Worm (Caenorhabditis elegans): ENCODE data around the gene egl-26.

egl-26 gene

ce11 chrII:67663-68062, 1.8 kb upstream of the egl-26 start:
- TF ChIP-seq efl-3 (GFP tag; optimal IDR thresholded peaks at IDR 0.05) (no peak), swsn-7 (tag; optimal IDR thresholded peaks at IDR 0.05) (no peak), nhr-28 (tag; optimal IDR thresholded peaks at IDR 0.05) (no peak), ama-1 (optimal IDR thresholded peaks at IDR 0.05) (no peak), mab-9 (GFP tag; IDR thresholded peaks at IDR 0.05) (no peak), ceh-63 (GFP tag; optimal IDR thresholded peaks at IDR 0.05) (no peak), elt-3 (tag; optimal IDR thresholded peaks at IDR 0.05) (no peak), Y116A8C.19 (tag; optimal IDR thresholded peaks at IDR 0.05; ENCODE audit: borderline replicate concordance) (no peak), lin-14 (GFP tag; optimal IDR thresholded peaks at IDR 0.05) (no peak), lin-35 (GFP tag; optimal IDR thresholded peaks at IDR 0.05) (no peak), snu-23 (GFP tag; optimal IDR thresholded peaks at IDR 0.05) (no peak), ztf-4 (tag; optimal IDR thresholded peaks at IDR 0.05) (no peak), unc-98 (GFP tag; IDR thresholded peaks at IDR 0.05) (no peak), F16B12.6 (tag; optimal IDR thresholded peaks at IDR 0.05) (no peak)

- TF ChIP-seq blmp-1 (tag; optimal IDR thresholded peaks at IDR 0.05) = peak; percentile 72
- no peak for TF ChIP-seq sup-37 (GFP tag; optimal IDR thresholded peaks at IDR 0.05)
- no peak for TF ChIP-seq elt-3 (tag; optimal IDR thresholded peaks at IDR 0.05)
- TF ChIP-seq aha-1 (tag; optimal IDR thresholded peaks at IDR 0.05) = no peak
- TF ChIP-seq sox-4 (tag; optimal IDR thresholded peaks at IDR 0.05) = no peak
Observed at ce11 chrII:68757-69156, 697 bp upstream of the egl-26 start.

ce11 chrII:73329-73728, 3.9 kb downstream of the egl-26 start:
- TF ChIP-seq ces-1 (GFP tag; optimal IDR thresholded peaks at IDR 0.05) (peak; percentile 59), lin-39 (tag; optimal IDR thresholded peaks at IDR 0.05) (no peak), fkh-10 (GFP tag; optimal IDR thresholded peaks at IDR 0.05) (peak; percentile 83), lin-14 (GFP tag; optimal IDR thresholded peaks at IDR 0.05) (peak; percentile 61), blmp-1 (tag; optimal IDR thresholded peaks at IDR 0.05) (no peak), nhr-71 (tag; optimal IDR thresholded peaks at IDR 0.05) (no peak), xbp-1 (tag; optimal IDR thresholded peaks at IDR 0.05) (peak; percentile 19)

ce11 chrII:73892-74291, 4.4 kb downstream of the egl-26 start:
- TF ChIP-seq sup-37 (GFP tag; optimal IDR thresholded peaks at IDR 0.05) (no peak), sox-4 (tag; optimal IDR thresholded peaks at IDR 0.05) (no peak), snpc-4 (tag; optimal IDR thresholded peaks at IDR 0.05) (no peak), ztf-11 (tag; optimal IDR thresholded peaks at IDR 0.05) (no peak), unc-30 (tag; optimal IDR thresholded peaks at IDR 0.05) (no peak), ets-5 (GFP tag; IDR thresholded peaks at IDR 0.05) (no peak), ceh-8 (GFP tag; optimal IDR thresholded peaks at IDR 0.05) (peak; percentile 50), unc-130 (tag; optimal IDR thresholded peaks at IDR 0.05) (no peak), nhr-77 (tag; optimal IDR thresholded peaks at IDR 0.05) (no peak), hlh-17 (GFP tag; optimal IDR thresholded peaks at IDR 0.05; ENCODE audit: borderline replicate concordance) (no peak), hpl-2 (GFP tag; optimal IDR thresholded peaks at IDR 0.05) (no peak), lin-14 (GFP tag; optimal IDR thresholded peaks at IDR 0.05) (peak; percentile 33)

ce11 chrII:75831-76230, 6.4 kb downstream of the egl-26 start:
- TF ChIP-seq irx-1 (tag; optimal IDR thresholded peaks at IDR 0.05) (no peak), nhr-71 (tag; optimal IDR thresholded peaks at IDR 0.05) (no peak), lin-15B (tag; optimal IDR thresholded peaks at IDR 0.05) (no peak), nhr-20 (tag; optimal IDR thresholded peaks at IDR 0.05) (no peak), ztf-11 (tag; optimal IDR thresholded peaks at IDR 0.05) (no peak), F16B12.6 (tag; optimal IDR thresholded peaks at IDR 0.05) (no peak), unc-30 (tag; optimal IDR thresholded peaks at IDR 0.05) (no peak), grh-1 (GFP tag; IDR thresholded peaks at IDR 0.05) (no peak), fkh-8 (tag; optimal IDR thresholded peaks at IDR 0.05) (no peak), elt-2 (tag; optimal IDR thresholded peaks at IDR 0.05) (no peak), rnt-1 (tag; optimal IDR thresholded peaks at IDR 0.05) (no peak), ama-1 (optimal IDR thresholded peaks at IDR 0.05) (no peak), zag-1 (tag; optimal IDR thresholded peaks at IDR 0.05) (no peak), nhr-11 (tag; optimal IDR thresholded peaks at IDR 0.05) (no peak), skn-1 (tag; optimal IDR thresholded peaks at IDR 0.05) (no peak)

Data from whole organism, L1 larva.